Worm (Caenorhabditis elegans) whole organism, L4 larva: ENCODE results near the gene sri-21.

Experiments used
- F10B5.3 ChIP-seq: sonication (generic microtip); optimal IDR thresholded peaks from 2 replicates; lab custom pipeline; 2016; ENCODE audit warnings: mild to moderate bottlenecking, missing genetic modification characterization, missing compliant biosample characterization
- F37D6.2 ChIP-seq: sonication (generic microtip); optimal IDR thresholded peaks from 2 replicates; lab custom pipeline; 2016; ENCODE audit warnings: mild to moderate bottlenecking, missing genetic modification characterization, missing compliant biosample characterization
- F49E8.2 ChIP-seq: sonication (generic microtip); optimal IDR thresholded peaks from 2 replicates; lab custom pipeline; 2016; ENCODE audit warnings: missing compliant biosample characterization, mild to moderate bottlenecking, missing genetic modification characterization, borderline replicate concordance
- R02D3.7 ChIP-seq: fragments of 150-350 bp; sonication (generic microtip); optimal IDR thresholded peaks from 3 replicates; lab custom pipeline; 2014; ENCODE audit warnings: missing biosample characterization, missing genetic modification characterization
- T26A8.4 ChIP-seq: fragments of 200-800 bp; sonication (Bioruptor generic); IDR thresholded peaks from 2 replicates; pipeline ENCODE4 v1.3.6; 2022; ENCODE audit warnings: missing genetic modification characterization, missing compliant biosample characterization
- Y105C5A.15 ChIP-seq: fragments of 200-800 bp; sonication (Bioruptor generic); IDR thresholded peaks from 2 replicates; pipeline ENCODE4 v1.3.6; 2022; ENCODE audit warnings: missing genetic modification characterization, missing compliant biosample characterization
- aha-1 ChIP-seq: fragments of 150-350 bp; peaks from one replicate; lab custom pipeline; 2014; ENCODE audit warnings: missing biosample characterization, missing genetic modification characterization
- aly-2 ChIP-seq: sonication (generic microtip); optimal IDR thresholded peaks from 2 replicates; lab custom pipeline; 2018; ENCODE audit warnings: missing biosample characterization, missing genetic modification characterization
- ceh-20 ChIP-seq: fragments of 200-800 bp; sonication (Bioruptor generic); IDR thresholded peaks from 2 replicates; pipeline ENCODE4 v1.3.6; 2022; ENCODE audit warnings: missing genetic modification reagents, missing genetic modification characterization, missing compliant biosample characterization
- ces-1 ChIP-seq: fragments of 150-350 bp; sonication (generic microtip); optimal IDR thresholded peaks from 4 replicates; lab custom pipeline; 2014; ENCODE audit warnings: missing biosample characterization, missing genetic modification reagents, missing genetic modification characterization
- ctbp-1 ChIP-seq: fragments of 200-800 bp; sonication (Bioruptor generic); IDR thresholded peaks from 2 replicates; pipeline ENCODE4 v1.3.6; 2022; ENCODE audit warnings: missing genetic modification reagents, missing genetic modification characterization, missing compliant biosample characterization
- daf-16 ChIP-seq, 3 experiments: sonication (generic microtip); optimal IDR thresholded peaks; 2 replicates each; lab custom pipeline; 2016 to 2017; ENCODE audit warnings: missing genetic modification characterization in 3 of 3, missing genetic modification reagents in 3 of 3, mild to moderate bottlenecking in 2 of 3, missing compliant biosample characterization in 2 of 3, missing biosample characterization in 1 of 3, moderate library complexity in 1 of 3
- dmd-6 ChIP-seq: fragments of 200-800 bp; sonication (Bioruptor generic); IDR thresholded peaks from 2 replicates; pipeline ENCODE4 v1.3.6; 2022; ENCODE audit warnings: missing genetic modification reagents, missing genetic modification characterization, missing compliant biosample characterization
- dpl-1 ChIP-seq: fragments of 150-350 bp; optimal IDR thresholded peaks from 2 replicates; lab custom pipeline; 2014; ENCODE audit warnings: missing biosample characterization, missing genetic modification reagents, missing genetic modification characterization
- duxl-1 ChIP-seq: sonication (generic microtip); optimal IDR thresholded peaks from 2 replicates; lab custom pipeline; 2016; ENCODE audit warnings: mild to moderate bottlenecking, missing genetic modification characterization, moderate library complexity, missing compliant biosample characterization; ENCODE audit not compliant: poor library complexity
- dve-1 ChIP-seq: sonication (generic microtip); optimal IDR thresholded peaks from 2 replicates; lab custom pipeline; 2017; ENCODE audit warnings: antibody characterized with exemption, mild to moderate bottlenecking, missing genetic modification characterization, missing compliant biosample characterization; ENCODE audit not compliant: insufficient read depth
- fkh-10 ChIP-seq: fragments of 150-350 bp; optimal IDR thresholded peaks from 2 replicates; lab custom pipeline; 2014; ENCODE audit warnings: missing biosample characterization, missing genetic modification reagents, missing genetic modification characterization
- hif-1 ChIP-seq, 2 experiments: sonication (generic microtip); optimal IDR thresholded peaks; 2 replicates each; lab custom pipeline; 2016 to 2017; ENCODE audit warnings: missing compliant biosample characterization in 2 of 2, missing genetic modification characterization in 2 of 2, missing genetic modification reagents in 2 of 2, missing genotype in 2 of 2, mild to moderate bottlenecking in 1 of 2
- hlh-11 ChIP-seq: fragments of 200-800 bp; sonication (Bioruptor generic); optimal IDR thresholded peaks from 2 replicates; lab custom pipeline; 2018; ENCODE audit warnings: mild to moderate bottlenecking, missing genetic modification characterization, missing compliant biosample characterization
- hlh-30 ChIP-seq: sonication (generic microtip); optimal IDR thresholded peaks from 2 replicates; lab custom pipeline; 2017; ENCODE audit warnings: antibody characterized with exemption, mild to moderate bottlenecking, missing genetic modification characterization, missing compliant biosample characterization; ENCODE audit not compliant: insufficient read depth
- hmg-1.1 ChIP-seq: fragments of 200-800 bp; sonication (Bioruptor generic); IDR thresholded peaks from 2 replicates; pipeline ENCODE4 v1.3.6; 2022; ENCODE audit warnings: missing genetic modification reagents, missing genetic modification characterization, missing compliant biosample characterization
- lin-13 ChIP-seq: fragments of 150-350 bp; optimal IDR thresholded peaks from 2 replicates; lab custom pipeline; 2014; ENCODE audit warnings: missing biosample characterization, missing genetic modification reagents, missing genetic modification characterization
- lin-15B ChIP-seq: fragments of 150-350 bp; sonication (generic microtip); optimal IDR thresholded peaks from 3 replicates; lab custom pipeline; 2014; ENCODE audit warnings: missing biosample characterization, missing genetic modification characterization
- lin-38 ChIP-seq: fragments of 200-800 bp; sonication (Bioruptor generic); IDR thresholded peaks from 2 replicates; pipeline ENCODE4 v1.3.6; 2022; ENCODE audit warnings: missing genetic modification reagents, missing genetic modification characterization, missing compliant biosample characterization
- lsy-2 ChIP-seq, 2 experiments: fragments of 150-350 bp in 1 of 2; sonication (generic microtip) in 1 of 2; optimal IDR thresholded peaks; 2 replicates each; lab custom pipeline; 2014 to 2017; ENCODE audit warnings: missing biosample characterization in 2 of 2, missing genetic modification characterization in 2 of 2
- mdl-1 ChIP-seq, 2 experiments: fragments of 150-350 bp in 1 of 2; sonication (generic microtip) in 1 of 2; optimal IDR thresholded peaks; 2 replicates each; lab custom pipeline; 2014 to 2017; ENCODE audit warnings: missing biosample characterization in 2 of 2, missing genetic modification characterization in 2 of 2
- mep-1 ChIP-seq: fragments of 150-350 bp; sonication (generic microtip); optimal IDR thresholded peaks from 3 replicates; lab custom pipeline; 2014; ENCODE audit warnings: missing biosample characterization, missing genetic modification characterization
- mes-2 ChIP-seq: sonication (generic microtip); optimal IDR thresholded peaks from 2 replicates; lab custom pipeline; 2016; ENCODE audit warnings: missing genotype, mild to moderate bottlenecking, missing genetic modification characterization, missing compliant biosample characterization; ENCODE audit not compliant: poor library complexity, severe bottlenecking
- mxl-2 ChIP-seq: fragments of 200-800 bp; sonication (Bioruptor generic); conservative IDR thresholded peaks from 2 replicates; pipeline ENCODE4 v1.3.6; 2022; ENCODE audit warnings: missing genetic modification reagents, missing genetic modification characterization, missing compliant biosample characterization
- mxl-3 ChIP-seq: fragments of 200-800 bp; sonication (Bioruptor generic); optimal IDR thresholded peaks from 2 replicates; lab custom pipeline; 2018; ENCODE audit warnings: mild to moderate bottlenecking, missing genetic modification characterization, missing compliant biosample characterization
- nhr-10 ChIP-seq: fragments of 150-350 bp; optimal IDR thresholded peaks from 2 replicates; lab custom pipeline; 2014; ENCODE audit warnings: missing biosample characterization, missing genetic modification characterization
- nhr-102 ChIP-seq: sonication (generic microtip); optimal IDR thresholded peaks from 2 replicates; lab custom pipeline; 2016; ENCODE audit warnings: mild to moderate bottlenecking, missing genetic modification characterization, moderate library complexity, missing compliant biosample characterization
- nhr-11 ChIP-seq: fragments of 150-350 bp; optimal IDR thresholded peaks from 2 replicates; lab custom pipeline; 2014; ENCODE audit warnings: missing biosample characterization, missing genetic modification characterization
- nhr-111 ChIP-seq: fragments of 200-800 bp; sonication (Bioruptor generic); optimal IDR thresholded peaks from 2 replicates; lab custom pipeline; 2018; ENCODE audit warnings: mild to moderate bottlenecking, missing genetic modification characterization, missing compliant biosample characterization
- nhr-28 ChIP-seq: fragments of 150-350 bp; optimal IDR thresholded peaks from 2 replicates; lab custom pipeline; 2014; ENCODE audit warnings: missing biosample characterization, missing genetic modification characterization
- nhr-42 ChIP-seq: fragments of 200-800 bp; sonication (Bioruptor generic); IDR thresholded peaks from 2 replicates; pipeline ENCODE4 v1.3.6; 2022; ENCODE audit warnings: missing genetic modification characterization, missing compliant biosample characterization
- php-3 ChIP-seq: fragments of 200-800 bp; sonication (Bioruptor generic); IDR thresholded peaks from 2 replicates; pipeline ENCODE4 v1.3.6; 2022; ENCODE audit warnings: missing genetic modification reagents, missing genetic modification characterization, missing compliant biosample characterization
- pqm-1 ChIP-seq: sonication (generic microtip); optimal IDR thresholded peaks from 2 replicates; lab custom pipeline; 2017; ENCODE audit warnings: missing biosample characterization, missing genetic modification characterization
- rbr-2 ChIP-seq: sonication (generic microtip); optimal IDR thresholded peaks from 2 replicates; lab custom pipeline; 2016; ENCODE audit warnings: missing genotype, missing genetic modification characterization, missing compliant biosample characterization
- saeg-2 ChIP-seq: fragments of 200-800 bp; sonication (Bioruptor generic); IDR thresholded peaks from 2 replicates; pipeline ENCODE4 v1.3.6; 2022; ENCODE audit warnings: missing genetic modification reagents, missing genetic modification characterization, missing compliant biosample characterization
- sdz-12 ChIP-seq: fragments of 200-800 bp; sonication (Bioruptor generic); optimal IDR thresholded peaks from 2 replicates; lab custom pipeline; 2018; ENCODE audit warnings: mild to moderate bottlenecking, missing genetic modification characterization, missing compliant biosample characterization
- snpc-4 ChIP-seq: fragments of 150-350 bp; optimal IDR thresholded peaks from 2 replicates; lab custom pipeline; 2014; ENCODE audit warnings: missing biosample characterization, missing genetic modification characterization
- spr-3 ChIP-seq: fragments of 200-800 bp; sonication (Bioruptor generic); optimal IDR thresholded peaks from 2 replicates; lab custom pipeline; 2018; ENCODE audit warnings: mild to moderate bottlenecking, missing genetic modification characterization, missing compliant biosample characterization
- tag-97 ChIP-seq: fragments of 200-800 bp; sonication (Bioruptor generic); IDR thresholded peaks from 2 replicates; pipeline ENCODE4 v1.3.6; 2022; ENCODE audit warnings: missing genetic modification characterization, missing compliant biosample characterization
- tra-1 ChIP-seq: fragments of 200-800 bp; sonication (Bioruptor generic); IDR thresholded peaks from 2 replicates; pipeline ENCODE4 v1.3.6; 2022; ENCODE audit warnings: missing genetic modification reagents, missing genetic modification characterization, missing compliant biosample characterization
- unc-130 ChIP-seq: sonication (generic microtip); optimal IDR thresholded peaks from 2 replicates; lab custom pipeline; 2016; ENCODE audit warnings: missing genetic modification reagents, missing genetic modification characterization, missing compliant biosample characterization
- zfp-3 ChIP-seq: fragments of 200-800 bp; sonication (Bioruptor generic); conservative IDR thresholded peaks from 2 replicates; pipeline ENCODE4 v1.3.6; 2022; ENCODE audit warnings: missing genetic modification reagents, missing genetic modification characterization, missing compliant biosample characterization

The sri-21 gene

DNA sequence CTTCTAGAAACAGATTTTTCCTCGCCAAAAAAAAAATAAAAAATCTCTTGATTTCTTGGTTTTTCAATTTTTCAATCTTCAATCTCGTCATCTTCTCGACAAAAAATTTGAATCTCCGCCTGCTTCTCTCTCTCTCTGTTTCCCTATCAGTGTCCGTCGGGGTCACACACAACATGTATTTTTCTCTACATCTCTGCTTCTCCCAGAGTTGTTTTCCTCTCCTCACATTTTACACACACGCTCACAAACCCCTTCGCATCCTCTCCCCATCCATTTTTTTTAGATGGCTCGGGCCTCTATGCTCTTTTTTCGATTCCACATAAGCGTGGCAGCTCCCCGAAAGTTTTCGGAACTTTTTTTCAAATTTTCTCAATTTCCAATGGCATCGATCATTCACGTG is 30.1 kb downstream of the sri-21 start:
- TF ChIP-seq lin-13 (peak; percentile 82), ceh-20 (GFP tag; lab: Robert Waterston, UW) (0 out of 2 replicates have a peak, but pooled peaks have one; percentile 10), daf-16 (GFP tag; optimal IDR thresholded peaks at IDR 0.05; lab: Kevin White, UChicago) (peak in 1 of 2 experiments; percentile 34), daf-16 (tag; optimal IDR thresholded peaks at IDR 0.05; lab: Kevin White, UChicago) (peak; percentile 72), lsy-2 (tag; optimal IDR thresholded peaks at IDR 0.05; lab: Kevin White, UChicago) (peak in 1 of 2 experiments; percentile 66), unc-130 (GFP tag; lab: Kevin White, UChicago) (no peak), rbr-2 (tag; lab: Kevin White, UChicago) (peak; percentile 15), tag-97 (GFP tag; lab: Robert Waterston, UW) (no peak), hlh-11 (tag; lab: Kevin White, UChicago) (peak; percentile 74), lin-38 (GFP tag; lab: Robert Waterston, UW) (peak; percentile 24; the same call in 1 of the 2 replicates), hif-1 (tag; optimal IDR thresholded peaks at IDR 0.05; lab: Kevin White, UChicago) (peak in 1 of 2 experiments; percentile 78), nhr-10 (peak; percentile 69), zfp-3 (GFP tag; lab: Robert Waterston, UW) (0 out of 2 replicates have a peak, but pooled peaks have one; percentile 9), mdl-1 (tag; optimal IDR thresholded peaks at IDR 0.05; lab: Kevin White, UChicago) (peak; percentile 20 to 55), F49E8.2 (tag; lab: Kevin White, UChicago) (no peak), dpl-1 (GFP tag; lab: Kevin White, UChicago) (peak; percentile 66), aha-1 (tag; lab: Kevin White, UChicago) (peak; percentile 85), dmd-6 (GFP tag; lab: Robert Waterston, UW) (peak; percentile 36; the same call in 1 of the 2 replicates), mep-1 (peak; percentile 61), tra-1 (GFP tag; lab: Robert Waterston, UW) (peak; percentile 34; the same call in 1 of the 2 replicates), snpc-4 (tag; lab: Kevin White, UChicago) (no peak), nhr-11 (tag; lab: Kevin White, UChicago) (peak; percentile 80), hmg-1.1 (GFP tag; lab: Robert Waterston, UW) (peak; percentile 23; the same call in 1 of the 2 replicates), hlh-30 (tag; lab: Kevin White, UChicago) (peak; percentile 70), nhr-102 (tag; lab: Kevin White, UChicago) (peak; percentile 21), pqm-1 (peak; percentile 55), mxl-3 (GFP tag; lab: Kevin White, UChicago) (peak; percentile 18), nhr-28 (tag; lab: Kevin White, UChicago) (peak; percentile 81), dve-1 (peak; percentile 34), saeg-2 (GFP tag; lab: Robert Waterston, UW) (no peak), F37D6.2 (tag; lab: Kevin White, UChicago) (no peak), R02D3.7 (tag; lab: Kevin White, UChicago) (no peak), mes-2 (peak; percentile 39), sdz-12 (no peak), fkh-10 (GFP tag; lab: Kevin White, UChicago) (no peak), Y105C5A.15 (no peak)

DNA sequence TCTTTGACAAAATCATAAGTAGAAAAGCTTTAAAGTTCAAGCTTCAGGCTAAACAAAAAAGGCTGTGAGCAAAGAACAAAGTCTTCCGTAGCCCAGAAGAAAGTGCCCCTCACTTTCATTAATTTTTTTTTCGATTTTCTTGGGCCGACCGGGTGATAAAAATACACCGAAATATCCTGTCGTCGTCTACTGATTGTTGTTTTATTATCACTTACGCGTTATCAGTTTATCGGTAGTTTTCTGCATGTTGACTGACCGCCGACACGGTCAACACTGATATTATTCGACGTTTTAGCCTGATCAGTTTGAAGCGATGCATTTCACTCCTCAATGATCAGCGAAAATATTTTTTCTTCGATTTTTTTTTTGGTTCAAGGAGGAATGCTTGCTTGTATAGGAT is 30.7 kb downstream of the sri-21 start:
- TF ChIP-seq ctbp-1 (no peak), mes-2 (no peak), daf-16 (GFP tag; optimal IDR thresholded peaks at IDR 0.05; lab: Kevin White, UChicago) (no peak), daf-16 (tag; optimal IDR thresholded peaks at IDR 0.05; lab: Kevin White, UChicago) (peak; percentile 97), tra-1 (GFP tag; lab: Robert Waterston, UW) (no peak), spr-3 (GFP tag; lab: Kevin White, UChicago) (no peak), nhr-11 (tag; lab: Kevin White, UChicago) (no peak), ces-1 (GFP tag; lab: Kevin White, UChicago) (no peak), php-3 (GFP tag; lab: Robert Waterston, UW) (0 out of 2 replicates have a peak, but pooled peaks have one; percentile 45), pqm-1 (peak; percentile 50), aly-2 (tag; lab: Kevin White, UChicago) (no peak), rbr-2 (tag; lab: Kevin White, UChicago) (no peak), nhr-28 (tag; lab: Kevin White, UChicago) (peak; percentile 51), duxl-1 (tag; lab: Kevin White, UChicago) (no peak), nhr-42 (no peak), hlh-11 (tag; lab: Kevin White, UChicago) (peak; percentile 16), T26A8.4 (GFP tag; lab: Robert Waterston, UW) (no peak), mxl-2 (no peak), F49E8.2 (tag; lab: Kevin White, UChicago) (no peak), dmd-6 (GFP tag; lab: Robert Waterston, UW) (peak; percentile 30; the same call in 1 of the 2 replicates), F10B5.3 (tag; lab: Kevin White, UChicago) (no peak), hif-1 (tag; optimal IDR thresholded peaks at IDR 0.05; lab: Kevin White, UChicago) (no peak), nhr-111 (GFP tag; lab: Kevin White, UChicago) (no peak), lin-15B (tag; lab: Kevin White, UChicago) (no peak), nhr-10 (no peak), sdz-12 (no peak)
